Worm (Caenorhabditis elegans): ENCODE results near the gene nlp-53.

Gene nlp-53

ce11 chrX:13665447-13665846, 46.8 kb downstream of the nlp-53 start (continued):
- TF ChIP-seq die-1 (tag; optimal IDR thresholded peaks at IDR 0.05), result peak; percentile 97
- peak; percentile 89 for TF ChIP-seq ztf-26 (tag; optimal IDR thresholded peaks at IDR 0.05)
- peak; percentile 93 for TF ChIP-seq ceh-40 (GFP tag; IDR thresholded peaks at IDR 0.05)
- TF ChIP-seq egl-44 (GFP tag; IDR thresholded peaks at IDR 0.05), result peak; percentile 96
- peak; percentile 51 for TF ChIP-seq B0019.2 (GFP tag; conservative IDR thresholded peaks at IDR 0.05)
- TF ChIP-seq attf-3 (GFP tag; conservative IDR thresholded peaks at IDR 0.05), result peak; percentile 56
- peak; percentile 97 for TF ChIP-seq fkh-3 (tag; optimal IDR thresholded peaks at IDR 0.05)
- peak; percentile 47 for TF ChIP-seq ama-1 (optimal IDR thresholded peaks at IDR 0.05)
- TF ChIP-seq ama-1 (GFP tag; optimal IDR thresholded peaks at IDR 0.05), result peak; percentile 68 to 95
- TF ChIP-seq sdz-38 (tag; optimal IDR thresholded peaks at IDR 0.05), result peak; percentile 40
- peak; percentile 77; the same call in 1 of the 2 replicates for TF ChIP-seq madf-6 (GFP tag; IDR thresholded peaks at IDR 0.05)
- TF ChIP-seq repo-1 (tag; optimal IDR thresholded peaks at IDR 0.05), result peak; percentile 85
- peak; percentile 71; the same call in 1 of the 2 replicates for TF ChIP-seq C17E4.6 (GFP tag; IDR thresholded peaks at IDR 0.05)
- TF ChIP-seq nhr-120 (GFP tag; IDR thresholded peaks at IDR 0.05), result peak; percentile 96
- TF ChIP-seq somi-1 (GFP tag; optimal IDR thresholded peaks at IDR 0.05), result peak; percentile 83
- peak; percentile 99 for TF ChIP-seq B0261.1 (tag; optimal IDR thresholded peaks at IDR 0.05)
- peak; percentile 89 for TF ChIP-seq attf-5 (GFP tag; optimal IDR thresholded peaks at IDR 0.05)
- 0 out of 2 replicates have a peak, but pooled peaks have one; percentile 40 for TF ChIP-seq Y53F4B.3 (GFP tag; IDR thresholded peaks at IDR 0.05)
- peak; percentile 96 for TF ChIP-seq nfyb-1 (GFP tag; IDR thresholded peaks at IDR 0.05)
- TF ChIP-seq lsy-27 (tag; optimal IDR thresholded peaks at IDR 0.05; ENCODE audit: borderline replicate concordance, insufficient read depth), result peak; percentile 73
- peak; percentile 93 for TF ChIP-seq dox-1 (GFP tag; IDR thresholded peaks at IDR 0.05)
- TF ChIP-seq Y79H2A.3 (GFP tag; conservative IDR thresholded peaks at IDR 0.05), result 0 out of 2 replicates have a peak, but pooled peaks have one; percentile 44
- TF ChIP-seq B0336.3 (GFP tag; IDR thresholded peaks at IDR 0.05), result peak; percentile 89
- TF ChIP-seq ccch-3 (GFP tag; optimal IDR thresholded peaks at IDR 0.05), result peak; percentile 62
- peak; percentile 80; the same call in 1 of the 2 replicates for TF ChIP-seq attf-6 (GFP tag; IDR thresholded peaks at IDR 0.05)
- TF ChIP-seq F37B4.10 (GFP tag; IDR thresholded peaks at IDR 0.05), result 0 out of 2 replicates have a peak, but pooled peaks have one; percentile 86
- no peak for TF ChIP-seq ceh-91 (GFP tag; IDR thresholded peaks at IDR 0.05)
- TF ChIP-seq nhr-27 (tag; optimal IDR thresholded peaks at IDR 0.05), result peak; percentile 79
- no peak for TF ChIP-seq madf-8 (GFP tag; conservative IDR thresholded peaks at IDR 0.05)
- TF ChIP-seq F57A8.1 (GFP tag; optimal IDR thresholded peaks at IDR 0.05), result peak; percentile 79
- peak; percentile 82 for TF ChIP-seq K11D2.4 (GFP tag; IDR thresholded peaks at IDR 0.05)
- peak; percentile 85 for TF ChIP-seq tbx-9 (tag; optimal IDR thresholded peaks at IDR 0.05; ENCODE audit: borderline replicate concordance)
- peak; percentile 79 for TF ChIP-seq ztf-22 (GFP tag; optimal IDR thresholded peaks at IDR 0.05)
- TF ChIP-seq lin-26 (GFP tag; IDR thresholded peaks at IDR 0.05), result peak; percentile 99
- TF ChIP-seq pbrm-1 (GFP tag; IDR thresholded peaks at IDR 0.05), result peak; percentile 91
- peak; percentile 37 for TF ChIP-seq dpff-1 (tag; optimal IDR thresholded peaks at IDR 0.05)
- TF ChIP-seq hsf-1 (GFP tag; IDR thresholded peaks at IDR 0.05), result 0 out of 2 replicates have a peak, but pooled peaks have one; percentile 63
- peak; percentile 71 for TF ChIP-seq cebp-1 (GFP tag; IDR thresholded peaks at IDR 0.05)
- TF ChIP-seq cebp-1 (tag; optimal IDR thresholded peaks at IDR 0.05), result peak; percentile 90
- TF ChIP-seq snpc-1.1 (tag; optimal IDR thresholded peaks at IDR 0.05; ENCODE audit: insufficient read depth), result peak; percentile 74
- peak; percentile 89 for TF ChIP-seq hmg-1.2 (GFP tag; IDR thresholded peaks at IDR 0.05)
- TF ChIP-seq madf-3 (GFP tag; IDR thresholded peaks at IDR 0.05), result peak; percentile 88; the same call in 1 of the 2 replicates
- peak; percentile 80 for TF ChIP-seq hlh-12 (tag; optimal IDR thresholded peaks at IDR 0.05)
- TF ChIP-seq F55B11.4 (tag; optimal IDR thresholded peaks at IDR 0.05; ENCODE audit: borderline replicate concordance, insufficient read depth), result no peak
- peak; percentile 74; the same call in 1 of the 2 replicates for TF ChIP-seq Y53G8AR.9 (GFP tag; conservative IDR thresholded peaks at IDR 0.05)
- TF ChIP-seq atf-7 (tag; optimal IDR thresholded peaks at IDR 0.05), result peak; percentile 88
- TF ChIP-seq bed-1 (GFP tag; IDR thresholded peaks at IDR 0.05), result peak; percentile 91; the same call in 1 of the 2 replicates
- peak; percentile 55; the same call in 1 of the 2 replicates for TF ChIP-seq C06A6.2 (GFP tag; conservative IDR thresholded peaks at IDR 0.05)
- TF ChIP-seq xnd-1 (tag; optimal IDR thresholded peaks at IDR 0.05), result no peak
